Fruit fly (Drosophila melanogaster) Kc167 (cell line): Measurements from ENCODE around the gene CG3436.

Source experiments
- Myc ChIP-seq: fragments of >200 bp; optimal IDR thresholded peaks from 2 replicates; lab custom pipeline; 2017; ENCODE audit warnings: missing external identifiers
- Sin3A ChIP-seq: fragments of >200 bp; optimal IDR thresholded peaks from 2 replicates; lab custom pipeline; 2018; ENCODE audit warnings: missing external identifiers
- h ChIP-seq: fragments of >200 bp; optimal IDR thresholded peaks from 3 replicates; lab custom pipeline; 2018; ENCODE audit warnings: missing external identifiers
- psq ChIP-seq: fragments of >200 bp; optimal IDR thresholded peaks from 2 replicates; lab custom pipeline; 2017; ENCODE audit warnings: missing external identifiers
- ttk ChIP-seq: sonication (Bioruptor generic); optimal IDR thresholded peaks from 2 replicates; lab custom pipeline; 2017; ENCODE audit warnings: missing external identifiers

DNA sequence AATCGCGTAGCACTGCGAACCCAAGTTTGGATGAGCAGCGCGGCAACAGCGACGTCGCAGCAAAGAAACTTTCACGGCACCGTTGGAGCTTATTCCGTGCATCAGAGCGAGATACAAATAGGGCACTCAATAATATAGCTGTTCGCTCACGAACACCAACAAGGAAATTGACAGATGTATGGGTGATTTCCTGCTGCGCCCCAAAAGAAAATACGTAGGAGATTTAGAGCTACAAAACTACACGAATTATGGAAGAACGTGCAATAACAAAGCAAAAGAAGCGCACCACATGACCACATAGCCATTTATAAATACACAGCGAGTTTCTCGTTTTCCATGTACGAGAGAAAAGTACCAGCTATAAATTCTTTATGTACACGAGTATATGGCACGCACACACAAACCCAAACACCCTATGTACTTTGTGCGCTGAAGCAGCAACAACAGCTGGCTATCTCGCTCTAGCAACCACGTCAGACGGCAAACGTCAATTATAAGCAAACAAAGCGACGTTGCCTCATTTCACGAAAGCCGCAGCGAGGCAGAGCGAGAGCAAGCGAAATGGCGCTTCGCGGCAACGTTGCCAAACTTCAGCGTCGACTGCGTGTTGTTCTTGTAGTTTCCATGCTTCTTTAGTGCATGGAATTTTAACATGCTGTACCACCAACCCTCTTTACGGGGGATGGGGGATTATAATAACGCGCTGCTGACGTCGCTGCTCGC is 5.8 kb downstream of the CG3436 start:
- TF ChIP-seq Myc, result no peak
- TF ChIP-seq psq (lab: Kevin White, UChicago), result no peak
- no peak for TF ChIP-seq h (lab: Kevin White, UChicago)
- no peak for TF ChIP-seq ttk (lab: Kevin White, UChicago)
- no peak for TF ChIP-seq Sin3A
